Fruit fly (Drosophila melanogaster) whole organism, adult: ENCODE measurements around the gene CG13398.

Experiments
- CG12768 ChIP-seq: fragments of 200-800 bp; sonication (Bioruptor generic); optimal IDR thresholded peaks from 2 replicates; lab custom pipeline; 2017; ENCODE audit warnings: missing biosample characterization, missing genetic modification characterization, mild to moderate bottlenecking, moderate library complexity, missing genetic modification reagents
- CG14711 ChIP-seq: fragments of 200-800 bp; sonication (Bioruptor generic); optimal IDR thresholded peaks from 2 replicates; lab custom pipeline; 2018; ENCODE audit warnings: missing biosample characterization, mild to moderate bottlenecking, missing genetic modification characterization, moderate library complexity
- CG1620 ChIP-seq: fragments of 200-800 bp; sonication (Bioruptor generic); optimal IDR thresholded peaks from 2 replicates; lab custom pipeline; 2016; ENCODE audit warnings: missing biosample characterization, missing genetic modification characterization
- CG33017 ChIP-seq: fragments of 200-800 bp; sonication (Bioruptor generic); optimal IDR thresholded peaks from 2 replicates; lab custom pipeline; 2018; ENCODE audit warnings: missing biosample characterization, mild to moderate bottlenecking, missing genetic modification characterization, moderate library complexity
- CG5204 ChIP-seq: fragments of 200-800 bp; sonication (Bioruptor generic); optimal IDR thresholded peaks from 2 replicates; lab custom pipeline; 2016; ENCODE audit warnings: missing biosample characterization, missing genetic modification characterization
- CG7101 ChIP-seq: fragments of 200-800 bp; sonication (Bioruptor generic); optimal IDR thresholded peaks from 2 replicates; lab custom pipeline; 2018; ENCODE audit warnings: missing biosample characterization, mild to moderate bottlenecking, missing genetic modification characterization, moderate library complexity
- Crg-1 ChIP-seq: fragments of 200-800 bp; sonication (Bioruptor generic); optimal IDR thresholded peaks from 2 replicates; lab custom pipeline; 2016; ENCODE audit warnings: missing biosample characterization, missing genetic modification characterization
- bab1 ChIP-seq: fragments of 200-800 bp; sonication (Bioruptor generic); optimal IDR thresholded peaks from 3 replicates; lab custom pipeline; 2019; ENCODE audit warnings: missing biosample characterization, mild to moderate bottlenecking, missing genetic modification characterization, moderate library complexity
- kay ChIP-seq: fragments of 200-800 bp; sonication (Bioruptor generic); peaks from one replicate; lab custom pipeline; 2016; ENCODE audit warnings: missing biosample characterization, missing genetic modification characterization, borderline replicate concordance
- pad ChIP-seq: fragments of 200-800 bp; sonication (Bioruptor generic); optimal IDR thresholded peaks from 3 replicates; lab custom pipeline; 2017; ENCODE audit warnings: missing biosample characterization, missing genetic modification characterization, mild to moderate bottlenecking, moderate library complexity, missing genetic modification reagents
- tj ChIP-seq: fragments of 200-800 bp; sonication (Bioruptor generic); optimal IDR thresholded peaks from 3 replicates; lab custom pipeline; 2017; ENCODE audit warnings: missing biosample characterization, mild to moderate bottlenecking, missing genetic modification characterization, moderate library complexity

DNA sequence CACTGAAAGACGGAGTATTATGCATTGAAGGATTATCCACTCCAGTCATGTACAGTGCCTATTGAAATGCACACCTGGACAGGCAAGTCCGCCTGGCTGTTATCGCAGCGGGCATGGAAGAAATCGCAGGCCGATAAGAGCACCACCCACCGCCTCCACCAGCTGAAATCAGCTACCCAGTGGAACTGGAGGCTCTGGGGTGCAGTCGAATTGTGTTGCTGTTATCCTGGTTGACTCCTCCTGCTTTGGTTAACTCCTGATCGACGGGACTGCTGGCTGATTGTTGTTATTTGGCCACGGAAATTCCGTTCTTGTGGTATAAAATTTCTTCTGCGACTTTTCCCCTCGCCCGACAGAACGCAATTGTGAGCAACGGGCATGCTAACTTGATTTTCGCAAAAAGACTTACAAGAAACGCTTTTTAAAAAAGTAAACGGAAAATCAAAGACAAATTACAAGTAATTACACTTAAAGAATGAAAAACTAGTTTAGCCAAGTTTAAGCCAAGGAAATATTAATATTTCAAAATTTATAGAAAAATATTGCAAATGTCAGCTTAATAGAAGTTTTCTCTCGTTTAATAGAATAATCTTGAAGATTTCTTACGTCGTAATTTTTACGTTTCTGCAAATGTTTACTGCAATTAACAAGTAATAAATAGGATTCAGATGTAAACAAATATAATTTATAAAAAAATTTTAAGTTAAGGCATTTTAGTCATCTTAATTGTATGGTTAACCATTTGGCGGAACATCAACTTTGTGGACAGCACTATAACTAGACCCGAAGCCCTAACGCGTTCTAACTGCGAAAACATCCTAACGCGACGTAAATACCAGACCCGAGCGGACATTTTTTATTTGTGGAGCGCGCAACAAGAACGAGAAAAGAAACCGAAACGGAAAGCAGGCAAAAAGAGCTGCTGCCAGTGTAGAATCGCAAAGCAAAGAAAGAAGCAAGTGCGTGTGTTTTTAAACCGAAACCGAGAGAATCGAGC lies at the start of gene CG13398, which contains the start of gene Akap200:
- peak; percentile 44 for TF ChIP-seq pad (GFP tag; lab: Kevin White, UChicago)
- no peak for TF ChIP-seq kay
- TF ChIP-seq CG5204 (GFP tag; lab: Kevin White, UChicago): peak; percentile 60
- no peak for TF ChIP-seq Crg-1
- TF ChIP-seq CG33017: peak; percentile 51
- no peak for TF ChIP-seq bab1 (GFP tag; lab: Kevin White, UChicago)
- TF ChIP-seq CG14711 (tag; lab: Kevin White, UChicago): no peak
- peak; percentile 48 for TF ChIP-seq CG12768
- peak; percentile 68 for TF ChIP-seq CG7101 (tag; lab: Kevin White, UChicago)
- peak; percentile 17 for TF ChIP-seq tj (GFP tag; lab: Kevin White, UChicago)
- TF ChIP-seq CG1620 (GFP tag; lab: Kevin White, UChicago): peak; percentile 61
